Worm (Caenorhabditis elegans) whole organism, late embryonic: ENCODE data around the gene blos-7.

Experiments used
- F13H6.1 ChIP-seq: sonication (generic microtip); optimal IDR thresholded peaks from 2 replicates; lab custom pipeline; 2016; ENCODE audit warnings: missing genetic modification characterization, missing compliant biosample characterization
- ama-1 ChIP-seq: fragments of 150-350 bp; optimal IDR thresholded peaks from 2 replicates; lab custom pipeline; 2014
- ceh-30 ChIP-seq: fragments of 150-350 bp; optimal IDR thresholded peaks from 2 replicates; lab custom pipeline; 2014; ENCODE audit warnings: missing biosample characterization, missing genetic modification characterization
- hlh-15 ChIP-seq: sonication (generic microtip); optimal IDR thresholded peaks from 2 replicates; lab custom pipeline; 2016; ENCODE audit warnings: missing genetic modification characterization, missing compliant biosample characterization
- hlh-30 ChIP-seq: sonication (generic microtip); optimal IDR thresholded peaks from 2 replicates; lab custom pipeline; 2017; ENCODE audit warnings: antibody characterized with exemption, missing genetic modification characterization, missing compliant biosample characterization; ENCODE audit not compliant: insufficient read depth
- nfya-1 ChIP-seq: sonication (generic microtip); optimal IDR thresholded peaks from 2 replicates; lab custom pipeline; 2017; ENCODE audit warnings: missing genetic modification characterization, mild to moderate bottlenecking, missing compliant biosample characterization, antibody characterized with exemption, moderate library complexity
- odd-2 ChIP-seq: sonication (generic microtip); optimal IDR thresholded peaks from 2 replicates; lab custom pipeline; 2017; ENCODE audit warnings: antibody characterized with exemption, mild to moderate bottlenecking, missing genetic modification characterization, missing compliant biosample characterization
- unc-42 ChIP-seq: sonication (generic microtip); optimal IDR thresholded peaks from 2 replicates; lab custom pipeline; 2016; ENCODE audit warnings: missing genotype, missing genetic modification characterization, missing compliant biosample characterization

DNA sequence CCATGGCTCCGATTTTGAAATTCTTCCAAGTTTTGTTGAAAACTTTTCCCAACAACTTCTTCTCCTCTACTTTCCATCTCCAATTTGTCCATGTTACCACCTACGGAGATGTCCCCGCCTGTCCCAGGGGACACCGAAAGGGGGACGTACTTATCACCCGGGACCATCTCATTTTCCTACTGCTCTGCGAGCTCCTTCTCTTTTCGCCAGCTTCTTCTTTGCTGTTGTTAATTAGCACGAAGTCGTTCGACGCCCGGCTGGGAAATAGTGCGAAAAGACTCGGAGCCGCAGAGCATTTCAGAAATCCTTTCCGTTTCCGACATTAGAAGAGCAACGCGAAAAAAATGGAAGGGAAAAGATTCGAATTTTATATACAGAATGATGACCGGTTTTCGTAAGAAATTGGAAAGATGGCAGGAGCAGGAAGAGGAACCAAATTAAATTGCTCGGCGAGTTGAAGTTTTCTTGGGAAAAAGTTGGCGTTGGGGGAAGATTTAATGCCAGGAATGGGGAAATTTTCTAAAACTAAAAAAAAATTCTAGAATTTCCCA, 39.2 kb upstream of the blos-7 start:
- TF ChIP-seq hlh-30 (tag; lab: Kevin White, UChicago) (no peak), ama-1 (lab: Kevin White, UChicago) (no peak), unc-42 (peak; percentile 51), ceh-30 (tag; lab: Kevin White, UChicago) (no peak), nfya-1 (tag; lab: Kevin White, UChicago) (no peak), odd-2 (tag; lab: Kevin White, UChicago) (no peak), hlh-15 (no peak), F13H6.1 (tag; lab: Kevin White, UChicago) (no peak)
